Worm (Caenorhabditis elegans): ENCODE measurements around the gene fut-4.

Gene fut-4

DNA sequence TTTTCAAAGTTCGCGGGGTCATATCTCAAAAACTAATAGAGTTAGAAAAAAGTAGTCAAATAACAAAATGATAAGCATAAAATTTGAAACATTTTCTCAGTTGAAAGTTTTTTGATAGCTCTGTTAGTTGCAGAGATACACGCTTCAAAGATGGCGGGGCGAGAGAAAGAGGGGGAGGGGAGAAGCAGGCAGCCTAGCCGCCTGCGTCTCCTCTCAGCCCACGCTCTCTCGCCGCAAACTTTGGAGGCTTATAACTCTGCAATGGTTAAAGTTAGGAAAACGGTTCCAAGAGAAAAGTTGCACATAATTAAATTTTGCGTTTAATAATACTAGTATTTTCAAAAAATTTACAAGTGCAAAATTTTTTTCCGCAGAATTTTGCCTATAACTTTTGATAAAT lies 20.6 kb downstream of the fut-4 start:
- TF ChIP-seq nhr-19 (GFP tag; conservative IDR thresholded peaks at IDR 0.05), result no peak
- no peak for TF ChIP-seq nhr-20 (tag; optimal IDR thresholded peaks at IDR 0.05)
- no peak for TF ChIP-seq blmp-1 (tag; optimal IDR thresholded peaks at IDR 0.05)
- no peak for TF ChIP-seq isw-1 (GFP tag; IDR thresholded peaks at IDR 0.05)
- TF ChIP-seq efl-1 (optimal IDR thresholded peaks at IDR 0.05), result no peak
- TF ChIP-seq efl-1 (GFP tag; optimal IDR thresholded peaks at IDR 0.05 in 1 of 2), result no peak
- no peak for TF ChIP-seq hlh-17 (GFP tag; optimal IDR thresholded peaks at IDR 0.05; ENCODE audit: borderline replicate concordance)
- TF ChIP-seq F16B12.6 (tag; optimal IDR thresholded peaks at IDR 0.05), result no peak
- TF ChIP-seq dsc-1 (tag; optimal IDR thresholded peaks at IDR 0.05), result no peak
- TF ChIP-seq fos-1 (tag; optimal IDR thresholded peaks at IDR 0.05), result no peak
- TF ChIP-seq mep-1 (tag; optimal IDR thresholded peaks at IDR 0.05), result no peak
- no peak for TF ChIP-seq irx-1 (tag; optimal IDR thresholded peaks at IDR 0.05)

DNA sequence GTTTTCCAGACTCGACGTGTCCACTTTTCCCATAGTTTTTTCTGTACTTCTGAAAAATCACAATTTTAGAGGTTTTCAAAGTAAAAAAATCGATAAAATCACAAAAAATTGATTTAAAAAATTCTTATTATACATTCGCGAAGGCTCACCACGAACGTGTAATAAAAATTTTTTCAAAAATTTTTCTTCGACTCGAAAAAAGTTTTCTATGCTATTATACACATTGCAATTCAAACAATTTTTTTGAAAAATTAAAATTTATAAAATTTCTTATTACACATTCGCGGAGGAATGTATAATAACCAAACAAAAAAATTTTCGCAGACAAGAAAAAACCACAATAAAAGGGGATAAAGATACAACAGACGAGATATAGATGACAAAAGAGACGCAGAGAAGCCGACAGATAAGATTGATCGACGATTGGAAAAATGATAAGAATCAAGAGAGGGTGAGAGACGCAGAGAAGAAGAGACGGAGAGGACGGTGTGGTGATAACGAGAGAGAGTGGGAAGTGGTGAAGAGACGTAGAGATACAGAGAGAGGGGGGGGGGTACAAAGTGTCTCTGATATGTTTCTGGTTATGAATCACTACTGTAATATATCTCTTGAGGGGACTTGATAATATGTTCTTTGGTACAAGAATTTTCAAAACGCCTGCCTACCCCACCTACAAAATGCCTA lies 21.6 kb downstream of the fut-4 start, which contains the start of gene nhr-119:
nhr-119 (minus strand) TSS at position 51 of the 684 bp plus-strand sequence.
- peak; percentile 27 for TF ChIP-seq nhr-77 (tag; optimal IDR thresholded peaks at IDR 0.05)
- peak; percentile 87 for TF ChIP-seq rnt-1 (tag; optimal IDR thresholded peaks at IDR 0.05)
- no peak for TF ChIP-seq C04F5.9 (tag; optimal IDR thresholded peaks at IDR 0.05)
- TF ChIP-seq grh-1 (GFP tag; IDR thresholded peaks at IDR 0.05), result peak; percentile 71
- TF ChIP-seq nhr-20 (tag; optimal IDR thresholded peaks at IDR 0.05), result peak; percentile 90
- no peak for TF ChIP-seq ceh-63 (GFP tag; optimal IDR thresholded peaks at IDR 0.05)
- TF ChIP-seq elt-2 (tag; optimal IDR thresholded peaks at IDR 0.05), result peak; percentile 95
- TF ChIP-seq C16A3.4 (tag; optimal IDR thresholded peaks at IDR 0.05), result peak; percentile 19
- peak; percentile 94 for TF ChIP-seq nhr-71 (tag; optimal IDR thresholded peaks at IDR 0.05)
- TF ChIP-seq mab-9 (GFP tag; IDR thresholded peaks at IDR 0.05), result no peak
- TF ChIP-seq tbx-2 (tag; optimal IDR thresholded peaks at IDR 0.05), result peak; percentile 77
- no peak for TF ChIP-seq unc-30 (tag; optimal IDR thresholded peaks at IDR 0.05)
- TF ChIP-seq aha-1 (tag; optimal IDR thresholded peaks at IDR 0.05), result no peak
- no peak for TF ChIP-seq ceh-90 (tag; optimal IDR thresholded peaks at IDR 0.05)
- peak; percentile 87 for TF ChIP-seq nhr-90 (tag; optimal IDR thresholded peaks at IDR 0.05; ENCODE audit: poor library complexity)
- peak; percentile 73 for TF ChIP-seq jun-1 (tag; optimal IDR thresholded peaks at IDR 0.05)
- TF ChIP-seq alr-1 (tag; optimal IDR thresholded peaks at IDR 0.05; ENCODE audit: borderline replicate concordance), result no peak
- TF ChIP-seq aly-2 (tag; optimal IDR thresholded peaks at IDR 0.05), result no peak
- TF ChIP-seq lin-35 (GFP tag; optimal IDR thresholded peaks at IDR 0.05), result peak; percentile 6 to 69
- TF ChIP-seq unc-130 (tag; optimal IDR thresholded peaks at IDR 0.05), result peak; percentile 48
- peak; percentile 86 for TF ChIP-seq nhr-11 (tag; optimal IDR thresholded peaks at IDR 0.05)
- TF ChIP-seq lin-15B (tag; optimal IDR thresholded peaks at IDR 0.05), result no peak
- peak in 1 of 2 experiments; percentile 71 for TF ChIP-seq mdl-1 (tag; optimal IDR thresholded peaks at IDR 0.05)
- TF ChIP-seq isw-1 (GFP tag; IDR thresholded peaks at IDR 0.05), result no peak
- peak; percentile 40 for TF ChIP-seq ztf-4 (tag; optimal IDR thresholded peaks at IDR 0.05)
- TF ChIP-seq elt-3 (tag; optimal IDR thresholded peaks at IDR 0.05), result peak in 3 of 6 experiments; percentile 91 to 99 (median 91)
- peak; percentile 83 for TF ChIP-seq lin-14 (GFP tag; optimal IDR thresholded peaks at IDR 0.05)
- TF ChIP-seq lin-39 (tag; optimal IDR thresholded peaks at IDR 0.05), result peak; percentile 92
- TF ChIP-seq lsy-2 (tag; optimal IDR thresholded peaks at IDR 0.05), result peak; percentile 69 to 74
- peak; percentile 77 for TF ChIP-seq nhr-47 (tag; optimal IDR thresholded peaks at IDR 0.05)
- TF ChIP-seq ceh-8 (GFP tag; optimal IDR thresholded peaks at IDR 0.05), result no peak
- TF ChIP-seq pqm-1 (tag; optimal IDR thresholded peaks at IDR 0.05), result peak; percentile 18
- TF ChIP-seq zip-4 (GFP tag; optimal IDR thresholded peaks at IDR 0.05), result no peak
- TF ChIP-seq sptf-1 (tag; optimal IDR thresholded peaks at IDR 0.05), result no peak
- no peak for TF ChIP-seq lir-3 (tag; optimal IDR thresholded peaks at IDR 0.05; ENCODE audit: poor library complexity)
- peak; percentile 66 for TF ChIP-seq swsn-7 (tag; optimal IDR thresholded peaks at IDR 0.05)
- no peak for TF ChIP-seq ces-1 (GFP tag; optimal IDR thresholded peaks at IDR 0.05)
- no peak for TF ChIP-seq vab-15 (tag; optimal IDR thresholded peaks at IDR 0.05)
- peak; percentile 69 for TF ChIP-seq blmp-1 (tag; optimal IDR thresholded peaks at IDR 0.05)
- peak; percentile 98 for TF ChIP-seq nhr-85 (tag)
- TF ChIP-seq efl-1 (optimal IDR thresholded peaks at IDR 0.05), result peak; percentile 61 to 65
- peak; percentile 23 to 95 for TF ChIP-seq efl-1 (GFP tag; optimal IDR thresholded peaks at IDR 0.05 in 1 of 2)
- peak; percentile 83 for TF ChIP-seq snu-23 (GFP tag; optimal IDR thresholded peaks at IDR 0.05)
- TF ChIP-seq nhr-19 (GFP tag; conservative IDR thresholded peaks at IDR 0.05), result peak; percentile 85
